Worm (Caenorhabditis elegans) whole organism, mixed stage, embryonic: ENCODE measurements around the gene K08H2.10.

Experiments used
- ceh-43 ChIP-seq: fragments of 200-800 bp; sonication (Bioruptor generic); optimal IDR thresholded peaks from 2 replicates; lab custom pipeline; 2018; ENCODE audit warnings: mild to moderate bottlenecking, missing genetic modification characterization, moderate library complexity, missing compliant biosample characterization
- ceh-83 ChIP-seq: fragments of 200-800 bp; sonication (Bioruptor generic); optimal IDR thresholded peaks from 2 replicates; lab custom pipeline; 2018; ENCODE audit warnings: mild to moderate bottlenecking, missing genetic modification characterization, missing compliant biosample characterization
- ces-1 ChIP-seq: fragments of 150-350 bp; optimal IDR thresholded peaks from 2 replicates; lab custom pipeline; 2014; ENCODE audit warnings: missing biosample characterization, missing genetic modification reagents, missing genetic modification characterization
- cnd-1 ChIP-seq: fragments of 200-800 bp; sonication (Bioruptor generic); optimal IDR thresholded peaks from 2 replicates; lab custom pipeline; 2018; ENCODE audit warnings: mild to moderate bottlenecking, missing genetic modification characterization, missing compliant biosample characterization
- elt-3 ChIP-seq: fragments of 150-350 bp; optimal IDR thresholded peaks from 2 replicates; lab custom pipeline; 2014; ENCODE audit warnings: missing biosample characterization, missing genetic modification characterization
- ham-2 ChIP-seq: fragments of 200-800 bp; sonication (Bioruptor generic); optimal IDR thresholded peaks from 2 replicates; lab custom pipeline; 2018; ENCODE audit warnings: mild to moderate bottlenecking, missing genetic modification characterization, missing compliant biosample characterization
- lin-13 ChIP-seq: fragments of 150-350 bp; optimal IDR thresholded peaks from 2 replicates; lab custom pipeline; 2014; ENCODE audit warnings: missing biosample characterization, missing genetic modification characterization
- mls-2 ChIP-seq: sonication (generic microtip); optimal IDR thresholded peaks from 2 replicates; lab custom pipeline; 2016; ENCODE audit warnings: mild to moderate bottlenecking, missing genetic modification characterization, moderate library complexity, missing compliant biosample characterization
- nhr-237 ChIP-seq: fragments of 150-350 bp; optimal IDR thresholded peaks from 2 replicates; lab custom pipeline; 2014; ENCODE audit warnings: missing biosample characterization, missing genetic modification characterization
- nhr-76 ChIP-seq: sonication (generic microtip); optimal IDR thresholded peaks from 2 replicates; lab custom pipeline; 2017; ENCODE audit warnings: missing biosample characterization, missing genetic modification characterization
- snpc-4 ChIP-seq: fragments of 150-350 bp; optimal IDR thresholded peaks from 2 replicates; lab custom pipeline; 2014; ENCODE audit warnings: missing biosample characterization, missing genetic modification characterization
- sptf-1 ChIP-seq: sonication (generic microtip); optimal IDR thresholded peaks from 2 replicates; lab custom pipeline; 2017; ENCODE audit warnings: mild to moderate bottlenecking, missing genetic modification characterization, moderate library complexity, missing compliant biosample characterization
- unc-120 ChIP-seq: sonication (generic microtip); optimal IDR thresholded peaks from 2 replicates; lab custom pipeline; 2017; ENCODE audit warnings: missing genetic modification characterization, missing compliant biosample characterization; ENCODE audit not compliant: poor library complexity, severe bottlenecking
- unc-39 ChIP-seq: fragments of 150-350 bp; optimal IDR thresholded peaks from 2 replicates; lab custom pipeline; 2014; ENCODE audit warnings: missing biosample characterization, missing genetic modification characterization

ce11 chrX:13225111-13225905 is 32.3 kb upstream of the K08H2.10 start:
- TF ChIP-seq ces-1 (GFP tag; lab: Kevin White, UChicago) (no peak), lin-13 (tag; lab: Kevin White, UChicago) (no peak), sptf-1 (no peak), snpc-4 (tag; lab: Kevin White, UChicago) (no peak), mls-2 (tag; lab: Kevin White, UChicago) (no peak), ham-2 (GFP tag; lab: Kevin White, UChicago) (no peak), elt-3 (no peak), ceh-83 (GFP tag; lab: Kevin White, UChicago) (no peak), unc-39 (no peak), nhr-76 (no peak), ceh-43 (no peak), nhr-237 (tag; lab: Kevin White, UChicago) (no peak), cnd-1 (tag; lab: Kevin White, UChicago) (peak; percentile 29), unc-120 (tag; lab: Kevin White, UChicago) (no peak)
